Worm (Caenorhabditis elegans) whole organism, mixed stage, embryonic: ENCODE data around the gene Y80D4G.2.

ENCODE experiments used
- blmp-1 ChIP-seq: fragments of 150-350 bp; optimal IDR thresholded peaks from 2 replicates; lab custom pipeline; 2014; ENCODE audit warnings: missing biosample characterization, missing genetic modification characterization
- mls-2 ChIP-seq: sonication (generic microtip); optimal IDR thresholded peaks from 2 replicates; lab custom pipeline; 2016; ENCODE audit warnings: mild to moderate bottlenecking, missing genetic modification characterization, moderate library complexity, missing compliant biosample characterization
- nhr-237 ChIP-seq: fragments of 150-350 bp; optimal IDR thresholded peaks from 2 replicates; lab custom pipeline; 2014; ENCODE audit warnings: missing biosample characterization, missing genetic modification characterization
- sptf-1 ChIP-seq: sonication (generic microtip); optimal IDR thresholded peaks from 2 replicates; lab custom pipeline; 2017; ENCODE audit warnings: mild to moderate bottlenecking, missing genetic modification characterization, moderate library complexity, missing compliant biosample characterization
- unc-39 ChIP-seq: fragments of 150-350 bp; optimal IDR thresholded peaks from 2 replicates; lab custom pipeline; 2014; ENCODE audit warnings: missing biosample characterization, missing genetic modification characterization
- ztf-11 ChIP-seq: fragments of 150-350 bp; optimal IDR thresholded peaks from 2 replicates; lab custom pipeline; 2014; ENCODE audit warnings: missing biosample characterization, missing genetic modification characterization

- TF ChIP-seq sptf-1 (tag; lab: Kevin White, UChicago) (no peak), mls-2 (tag; lab: Kevin White, UChicago) (no peak), ztf-11 (tag; lab: Kevin White, UChicago) (no peak), nhr-237 (tag; lab: Kevin White, UChicago) (no peak), unc-39 (tag; lab: Kevin White, UChicago) (no peak), blmp-1 (tag; lab: Kevin White, UChicago) (no peak)
Measured at ce11 chrIII:7565247-7565646, 29.1 kb downstream of the Y80D4G.2 start, which contains the start of gene ttr-8.
